Worm (Caenorhabditis elegans) whole organism, L4 larva: ENCODE data around the gene K11H12.10.

Experiments
- D1046.2 ChIP-seq: fragments of 200-800 bp; sonication (Bioruptor generic); IDR thresholded peaks from 2 replicates; pipeline ENCODE4 v1.3.6; 2022; ENCODE audit warnings: missing genetic modification characterization, missing compliant biosample characterization
- F10B5.3 ChIP-seq: sonication (generic microtip); optimal IDR thresholded peaks from 2 replicates; lab custom pipeline; 2016; ENCODE audit warnings: mild to moderate bottlenecking, missing genetic modification characterization, missing compliant biosample characterization
- F26F4.8 ChIP-seq: fragments of 200-800 bp; sonication (Bioruptor generic); conservative IDR thresholded peaks from 2 replicates; pipeline ENCODE4 v1.3.6; 2022; ENCODE audit warnings: missing genetic modification characterization, missing compliant biosample characterization
- R02D3.7 ChIP-seq: fragments of 150-350 bp; sonication (generic microtip); optimal IDR thresholded peaks from 3 replicates; lab custom pipeline; 2014; ENCODE audit warnings: missing biosample characterization, missing genetic modification characterization
- T26A8.4 ChIP-seq: fragments of 200-800 bp; sonication (Bioruptor generic); IDR thresholded peaks from 2 replicates; pipeline ENCODE4 v1.3.6; 2022; ENCODE audit warnings: missing genetic modification characterization, missing compliant biosample characterization
- aha-1 ChIP-seq: fragments of 150-350 bp; peaks from one replicate; lab custom pipeline; 2014; ENCODE audit warnings: missing biosample characterization, missing genetic modification characterization
- ama-1 ChIP-seq: fragments of 150-350 bp; optimal IDR thresholded peaks from 2 replicates; lab custom pipeline; 2014; ENCODE audit warnings: inconsistent platforms, mixed read lengths
- arid-1 ChIP-seq: fragments of 200-800 bp; sonication (Bioruptor generic); conservative IDR thresholded peaks from 2 replicates; pipeline ENCODE4 v1.3.6; 2022; ENCODE audit warnings: missing genetic modification reagents, missing genetic modification characterization, missing compliant biosample characterization
- attf-4 ChIP-seq: sonication (generic microtip); optimal IDR thresholded peaks from 3 replicates; lab custom pipeline; 2017; ENCODE audit warnings: missing biosample characterization, missing genetic modification characterization
- ceh-28 ChIP-seq: fragments of 150-350 bp; optimal IDR thresholded peaks from 2 replicates; lab custom pipeline; 2014; ENCODE audit warnings: missing biosample characterization, missing genetic modification reagents, missing genetic modification characterization
- ceh-32 ChIP-seq: sonication (generic microtip); optimal IDR thresholded peaks from 2 replicates; lab custom pipeline; 2016; ENCODE audit warnings: mild to moderate bottlenecking, missing genetic modification characterization, missing compliant biosample characterization; ENCODE audit not compliant: poor library complexity
- ceh-44 ChIP-seq: fragments of 200-800 bp; sonication (Bioruptor generic); IDR thresholded peaks from 2 replicates; pipeline ENCODE4 v1.3.6; 2022; ENCODE audit warnings: missing genetic modification reagents, missing genetic modification characterization, missing compliant biosample characterization
- ceh-62 ChIP-seq: sonication (generic microtip); optimal IDR thresholded peaks from 2 replicates; lab custom pipeline; 2017; ENCODE audit warnings: missing biosample characterization, missing genetic modification characterization
- cey-2 ChIP-seq: sonication (generic microtip); optimal IDR thresholded peaks from 3 replicates; lab custom pipeline; 2017; ENCODE audit warnings: missing genetic modification characterization, mild to moderate bottlenecking, missing compliant biosample characterization, antibody characterized with exemption, borderline replicate concordance; ENCODE audit not compliant: insufficient read depth
- ctbp-1 ChIP-seq: fragments of 200-800 bp; sonication (Bioruptor generic); IDR thresholded peaks from 2 replicates; pipeline ENCODE4 v1.3.6; 2022; ENCODE audit warnings: missing genetic modification reagents, missing genetic modification characterization, missing compliant biosample characterization
- daf-12 ChIP-seq: fragments of 150-350 bp; optimal IDR thresholded peaks from 2 replicates; lab custom pipeline; 2014; ENCODE audit warnings: missing biosample characterization, missing genetic modification reagents, missing genetic modification characterization
- daf-8 ChIP-seq: fragments of 200-800 bp; sonication (Bioruptor generic); IDR thresholded peaks from 2 replicates; pipeline ENCODE4 v1.3.6; 2022; ENCODE audit warnings: missing genetic modification characterization, missing compliant biosample characterization
- duxl-1 ChIP-seq: sonication (generic microtip); optimal IDR thresholded peaks from 2 replicates; lab custom pipeline; 2016; ENCODE audit warnings: mild to moderate bottlenecking, missing genetic modification characterization, moderate library complexity, missing compliant biosample characterization; ENCODE audit not compliant: poor library complexity
- egl-27 ChIP-seq: sonication (generic microtip); optimal IDR thresholded peaks from 3 replicates; lab custom pipeline; 2017; ENCODE audit warnings: missing biosample characterization, missing genetic modification reagents, missing genetic modification characterization
- fos-1 ChIP-seq: fragments of 150-350 bp; optimal IDR thresholded peaks from 2 replicates; lab custom pipeline; 2014; ENCODE audit warnings: missing biosample characterization, missing genetic modification characterization
- hif-1 ChIP-seq, 2 experiments: sonication (generic microtip); optimal IDR thresholded peaks; 2 replicates each; lab custom pipeline; 2016 to 2017; ENCODE audit warnings: missing compliant biosample characterization in 2 of 2, missing genetic modification characterization in 2 of 2, missing genetic modification reagents in 2 of 2, missing genotype in 2 of 2, mild to moderate bottlenecking in 1 of 2
- hlh-11 ChIP-seq: fragments of 200-800 bp; sonication (Bioruptor generic); optimal IDR thresholded peaks from 2 replicates; lab custom pipeline; 2018; ENCODE audit warnings: mild to moderate bottlenecking, missing genetic modification characterization, missing compliant biosample characterization
- hlh-30 ChIP-seq: sonication (generic microtip); optimal IDR thresholded peaks from 2 replicates; lab custom pipeline; 2017; ENCODE audit warnings: antibody characterized with exemption, mild to moderate bottlenecking, missing genetic modification characterization, missing compliant biosample characterization; ENCODE audit not compliant: insufficient read depth
- lim-7 ChIP-seq: fragments of 200-800 bp; sonication (Bioruptor generic); IDR thresholded peaks from 2 replicates; pipeline ENCODE4 v1.3.6; 2022; ENCODE audit warnings: missing genetic modification characterization, missing compliant biosample characterization
- lin-1 ChIP-seq: fragments of 200-800 bp; sonication (Bioruptor generic); IDR thresholded peaks from 2 replicates; pipeline ENCODE4 v1.3.6; 2022; ENCODE audit warnings: missing genetic modification reagents, missing genetic modification characterization, missing compliant biosample characterization
- lin-13 ChIP-seq: fragments of 150-350 bp; optimal IDR thresholded peaks from 2 replicates; lab custom pipeline; 2014; ENCODE audit warnings: missing biosample characterization, missing genetic modification reagents, missing genetic modification characterization
- lin-38 ChIP-seq: fragments of 200-800 bp; sonication (Bioruptor generic); IDR thresholded peaks from 2 replicates; pipeline ENCODE4 v1.3.6; 2022; ENCODE audit warnings: missing genetic modification reagents, missing genetic modification characterization, missing compliant biosample characterization
- madf-9 ChIP-seq: fragments of 200-800 bp; sonication (Bioruptor generic); conservative IDR thresholded peaks from 2 replicates; pipeline ENCODE4 v1.3.6; 2022; ENCODE audit warnings: missing genetic modification reagents, missing genetic modification characterization, missing compliant biosample characterization
- mes-2 ChIP-seq: sonication (generic microtip); optimal IDR thresholded peaks from 2 replicates; lab custom pipeline; 2016; ENCODE audit warnings: missing genotype, mild to moderate bottlenecking, missing genetic modification characterization, missing compliant biosample characterization; ENCODE audit not compliant: poor library complexity, severe bottlenecking
- mxl-3 ChIP-seq: fragments of 200-800 bp; sonication (Bioruptor generic); optimal IDR thresholded peaks from 2 replicates; lab custom pipeline; 2018; ENCODE audit warnings: mild to moderate bottlenecking, missing genetic modification characterization, missing compliant biosample characterization
- nhr-11 ChIP-seq: fragments of 150-350 bp; optimal IDR thresholded peaks from 2 replicates; lab custom pipeline; 2014; ENCODE audit warnings: missing biosample characterization, missing genetic modification characterization
- nhr-237 ChIP-seq: sonication (generic microtip); optimal IDR thresholded peaks from 2 replicates; lab custom pipeline; 2017; ENCODE audit warnings: missing biosample characterization, missing genetic modification characterization
- nhr-25 ChIP-seq: sonication (generic microtip); optimal IDR thresholded peaks from 2 replicates; lab custom pipeline; 2017; ENCODE audit warnings: missing genetic modification characterization, mild to moderate bottlenecking, missing compliant biosample characterization, antibody characterized with exemption, moderate library complexity, borderline replicate concordance; ENCODE audit not compliant: insufficient read depth
- nhr-41 ChIP-seq: fragments of 200-800 bp; sonication (Bioruptor generic); IDR thresholded peaks from 2 replicates; pipeline ENCODE4 v1.3.6; 2022; ENCODE audit warnings: missing genetic modification reagents, missing genetic modification characterization, missing compliant biosample characterization
- nhr-42 ChIP-seq: fragments of 200-800 bp; sonication (Bioruptor generic); IDR thresholded peaks from 2 replicates; pipeline ENCODE4 v1.3.6; 2022; ENCODE audit warnings: missing genetic modification characterization, missing compliant biosample characterization
- pha-4 ChIP-seq, 2 experiments: fragments of 150-350 bp in 1 of 2; fragments of 200-800 bp in 1 of 2; sonication (Bioruptor generic) in 1 of 2; IDR thresholded peaks in 1 of 2; optimal IDR thresholded peaks in 1 of 2; 2 replicates each; pipeline versions ENCODE4 v1.3.6 to Lab custom; 2014 to 2022; ENCODE audit warnings: missing genetic modification characterization in 2 of 2, missing genetic modification reagents in 2 of 2, missing biosample characterization in 1 of 2, missing compliant biosample characterization in 1 of 2
- rbr-2 ChIP-seq: sonication (generic microtip); optimal IDR thresholded peaks from 2 replicates; lab custom pipeline; 2016; ENCODE audit warnings: missing genotype, missing genetic modification characterization, missing compliant biosample characterization
- snpc-4 ChIP-seq: fragments of 150-350 bp; optimal IDR thresholded peaks from 2 replicates; lab custom pipeline; 2014; ENCODE audit warnings: missing biosample characterization, missing genetic modification characterization
- spr-1 ChIP-seq: sonication (generic microtip); optimal IDR thresholded peaks from 2 replicates; lab custom pipeline; 2016; ENCODE audit warnings: mild to moderate bottlenecking, missing genetic modification characterization, missing compliant biosample characterization
- spr-3 ChIP-seq: fragments of 200-800 bp; sonication (Bioruptor generic); optimal IDR thresholded peaks from 2 replicates; lab custom pipeline; 2018; ENCODE audit warnings: mild to moderate bottlenecking, missing genetic modification characterization, missing compliant biosample characterization
- tag-97 ChIP-seq: fragments of 200-800 bp; sonication (Bioruptor generic); IDR thresholded peaks from 2 replicates; pipeline ENCODE4 v1.3.6; 2022; ENCODE audit warnings: missing genetic modification characterization, missing compliant biosample characterization
- tra-1 ChIP-seq: fragments of 200-800 bp; sonication (Bioruptor generic); IDR thresholded peaks from 2 replicates; pipeline ENCODE4 v1.3.6; 2022; ENCODE audit warnings: missing genetic modification reagents, missing genetic modification characterization, missing compliant biosample characterization
- unc-39 ChIP-seq: sonication (generic microtip); optimal IDR thresholded peaks from 2 replicates; lab custom pipeline; 2017; ENCODE audit warnings: missing biosample characterization, missing genetic modification characterization
- zag-1 ChIP-seq: fragments of 150-350 bp; optimal IDR thresholded peaks from 2 replicates; lab custom pipeline; 2014; ENCODE audit warnings: missing biosample characterization, missing genetic modification characterization
- zfp-3 ChIP-seq: fragments of 200-800 bp; sonication (Bioruptor generic); conservative IDR thresholded peaks from 2 replicates; pipeline ENCODE4 v1.3.6; 2022; ENCODE audit warnings: missing genetic modification reagents, missing genetic modification characterization, missing compliant biosample characterization
- zip-2 ChIP-seq: fragments of 150-350 bp; optimal IDR thresholded peaks from 2 replicates; lab custom pipeline; 2014; ENCODE audit warnings: missing biosample characterization, missing genetic modification characterization
- ztf-11 ChIP-seq: fragments of 150-350 bp; optimal IDR thresholded peaks from 2 replicates; lab custom pipeline; 2014; ENCODE audit warnings: missing biosample characterization, missing genetic modification characterization
- ztf-7 ChIP-seq: fragments of 150-350 bp; optimal IDR thresholded peaks from 2 replicates; lab custom pipeline; 2014; ENCODE audit warnings: missing biosample characterization, missing genetic modification characterization

K11H12.10 gene

DNA sequence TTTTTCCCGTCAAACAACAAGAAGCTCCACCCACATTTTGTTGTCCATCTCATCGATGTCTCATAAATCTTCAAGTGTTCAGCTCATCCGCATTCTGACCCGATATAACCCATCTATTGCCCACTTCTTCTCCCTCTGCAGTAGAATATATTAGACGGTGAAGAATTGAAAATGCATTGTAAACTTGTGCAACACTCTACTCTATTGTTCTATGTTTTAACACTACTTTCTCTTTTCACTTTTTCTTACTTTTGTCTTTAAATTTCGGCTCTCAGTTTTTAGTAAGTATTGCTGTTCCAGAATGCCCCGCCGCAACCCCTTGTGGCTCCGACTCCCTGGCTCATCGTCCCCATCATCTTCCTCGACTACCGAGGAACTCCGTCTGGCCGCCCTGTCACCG is 26.5 kb upstream of the K11H12.10 start, which contains the start of gene K11H12.9:
Gene K11H12.9, plus strand, starts transcription at position 301 of the 400 bp plus-strand sequence.
- TF ChIP-seq tra-1 (GFP tag; lab: Robert Waterston, UW) (no peak), ctbp-1 (no peak), D1046.2 (GFP tag; lab: Robert Waterston, UW) (no peak), madf-9 (GFP tag; lab: Robert Waterston, UW) (no peak), rbr-2 (tag; lab: Kevin White, UChicago) (no peak), unc-39 (tag; lab: Kevin White, UChicago) (no peak), nhr-42 (GFP tag; lab: Robert Waterston, UW) (no peak), lin-1 (GFP tag; lab: Robert Waterston, UW) (no peak), hif-1 (tag; optimal IDR thresholded peaks at IDR 0.05; lab: Kevin White, UChicago) (no peak)

DNA sequence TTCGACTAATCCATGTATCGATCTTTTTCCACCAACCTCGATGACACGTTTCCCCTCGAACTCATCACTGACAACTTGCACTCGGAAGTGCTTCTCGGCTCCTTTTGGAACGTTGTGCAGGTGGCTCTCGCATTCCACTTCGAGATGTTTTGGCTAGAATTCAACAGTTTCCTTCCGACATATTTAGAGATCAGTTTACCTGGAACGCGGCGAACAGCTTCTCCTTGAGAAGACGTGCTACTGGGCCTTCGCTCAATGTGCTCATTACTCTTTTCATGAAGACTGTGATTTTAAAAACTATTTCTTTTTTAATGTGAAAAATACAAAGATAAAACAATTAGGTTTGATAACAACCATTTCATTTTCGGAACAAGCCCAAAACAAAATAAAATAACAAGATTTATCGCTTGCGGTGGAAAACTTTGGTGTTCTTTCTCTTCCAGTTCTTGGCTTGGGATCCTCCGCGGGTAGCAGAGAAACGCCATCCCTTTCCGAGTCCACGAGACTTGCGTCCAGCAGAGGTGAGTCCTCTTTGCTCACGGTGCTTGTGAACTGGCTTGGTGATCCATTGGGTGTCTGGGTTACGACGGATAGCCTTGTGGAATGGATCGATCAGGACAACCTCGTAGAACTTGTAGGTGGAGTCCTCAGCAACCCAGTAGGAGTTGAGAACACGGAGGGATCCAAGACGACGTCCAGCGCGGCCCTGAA is 22.6 kb upstream of the K11H12.10 start, which contains the start of gene K11H12.1:
Gene K11H12.1, minus strand, starts transcription at position 284 of the 711 bp plus-strand sequence.
- TF ChIP-seq lin-38 (GFP tag; lab: Robert Waterston, UW): peak; percentile 68
- no peak for TF ChIP-seq tag-97 (GFP tag; lab: Robert Waterston, UW)
- no peak for TF ChIP-seq ceh-62 (tag; lab: Kevin White, UChicago)
- TF ChIP-seq zip-2 (tag; lab: Kevin White, UChicago): no peak
- no peak for TF ChIP-seq ceh-28 (tag; lab: Kevin White, UChicago)
- peak; percentile 43; the same call in 1 of the 2 replicates for TF ChIP-seq pha-4 (GFP tag; IDR thresholded peaks at IDR 0.05; lab: Robert Waterston, UW)
- no peak for TF ChIP-seq pha-4 (tag; optimal IDR thresholded peaks at IDR 0.05; lab: Kevin White, UChicago)
- TF ChIP-seq F10B5.3 (tag; lab: Kevin White, UChicago): no peak
- no peak for TF ChIP-seq zfp-3 (GFP tag; lab: Robert Waterston, UW)
- TF ChIP-seq nhr-25 (tag; lab: Kevin White, UChicago): no peak
- TF ChIP-seq nhr-41 (GFP tag; lab: Robert Waterston, UW): no peak
- no peak for TF ChIP-seq arid-1 (GFP tag; lab: Robert Waterston, UW)
- no peak for TF ChIP-seq hlh-11
- no peak for TF ChIP-seq aha-1
- no peak for TF ChIP-seq spr-3 (GFP tag; lab: Kevin White, UChicago)
- TF ChIP-seq hlh-30: no peak
- peak; percentile 54; the same call in 1 of the 2 replicates for TF ChIP-seq lim-7
- TF ChIP-seq mxl-3 (GFP tag; lab: Kevin White, UChicago): no peak
- TF ChIP-seq R02D3.7: no peak
- no peak for TF ChIP-seq mes-2
- no peak for TF ChIP-seq egl-27 (tag; lab: Kevin White, UChicago)
- TF ChIP-seq T26A8.4 (GFP tag; lab: Robert Waterston, UW): 0 out of 2 replicates have a peak, but pooled peaks have one; percentile 39
- no peak for TF ChIP-seq fos-1 (tag; lab: Kevin White, UChicago)
- TF ChIP-seq duxl-1 (tag; lab: Kevin White, UChicago): no peak
- no peak for TF ChIP-seq attf-4 (tag; lab: Kevin White, UChicago)
- TF ChIP-seq ztf-11: no peak
- no peak for TF ChIP-seq ceh-44 (GFP tag; lab: Robert Waterston, UW)
- TF ChIP-seq hif-1 (tag; optimal IDR thresholded peaks at IDR 0.05; lab: Kevin White, UChicago): no peak
- TF ChIP-seq tra-1 (GFP tag; lab: Robert Waterston, UW): 0 out of 2 replicates have a peak, but pooled peaks have one; percentile 17
- TF ChIP-seq nhr-11: no peak
- TF ChIP-seq cey-2: no peak
- no peak for TF ChIP-seq daf-8
- no peak for TF ChIP-seq ceh-32 (tag; lab: Kevin White, UChicago)
- no peak for TF ChIP-seq daf-12 (tag; lab: Kevin White, UChicago)
- no peak for TF ChIP-seq F26F4.8 (GFP tag; lab: Robert Waterston, UW)
- TF ChIP-seq snpc-4 (tag; lab: Kevin White, UChicago): no peak
- no peak for TF ChIP-seq lin-13 (GFP tag; lab: Kevin White, UChicago)
- no peak for TF ChIP-seq ztf-7 (tag; lab: Kevin White, UChicago)
- TF ChIP-seq nhr-237 (tag; lab: Kevin White, UChicago): no peak
- no peak for TF ChIP-seq spr-1
- no peak for TF ChIP-seq zag-1 (tag; lab: Kevin White, UChicago)
- TF ChIP-seq ama-1: no peak
